Worm (Caenorhabditis elegans): ENCODE results near the gene repo-1.
A peak's percentile ranks its signal among the peaks of the same experiment; 100 is the strongest.

Gene repo-1

ce11 chrIV:12121076-12121475, 36.8 kb downstream of the repo-1 start, which contains the start of the genes ddb-1 and M18.6 (continued):
- TF ChIP-seq F23B12.7 (tag; optimal IDR thresholded peaks at IDR 0.05; ENCODE audit: insufficient read depth) (no peak), aptf-3 (GFP tag; IDR thresholded peaks at IDR 0.05) (no peak), Y53F4B.3 (GFP tag; IDR thresholded peaks at IDR 0.05) (no peak), snpc-1.3 (tag; optimal IDR thresholded peaks at IDR 0.05; ENCODE audit: insufficient read depth) (no peak), him-1 (tag; optimal IDR thresholded peaks at IDR 0.05) (no peak), mxl-1 (tag; optimal IDR thresholded peaks at IDR 0.05) (no peak), ccch-3 (GFP tag; optimal IDR thresholded peaks at IDR 0.05) (no peak), chd-7 (tag; optimal IDR thresholded peaks at IDR 0.05) (no peak), hsf-1 (GFP tag; IDR thresholded peaks at IDR 0.05) (no peak), K11D2.4 (GFP tag; IDR thresholded peaks at IDR 0.05) (no peak), zim-3 (tag; optimal IDR thresholded peaks at IDR 0.05) (no peak), Y53G8AR.9 (GFP tag; conservative IDR thresholded peaks at IDR 0.05) (no peak), aptf-2 (GFP tag; conservative IDR thresholded peaks at IDR 0.05) (no peak), T07F8.4 (tag; optimal IDR thresholded peaks at IDR 0.05) (no peak), ztf-22 (GFP tag; optimal IDR thresholded peaks at IDR 0.05) (no peak), egrh-3 (GFP tag; IDR thresholded peaks at IDR 0.05) (no peak), bed-1 (GFP tag; IDR thresholded peaks at IDR 0.05) (no peak), die-1 (tag; optimal IDR thresholded peaks at IDR 0.05) (no peak), lin-35 (GFP tag; optimal IDR thresholded peaks at IDR 0.05) (peak in 1 of 3 experiments; percentile 28), attf-3 (GFP tag; conservative IDR thresholded peaks at IDR 0.05) (no peak), efl-1 (GFP tag; optimal IDR thresholded peaks at IDR 0.05) (peak; percentile 77), mes-4 (tag; optimal IDR thresholded peaks at IDR 0.05) (no peak), ztf-3 (GFP tag; optimal IDR thresholded peaks at IDR 0.05) (no peak), F57C9.4 (tag; optimal IDR thresholded peaks at IDR 0.05) (no peak), fkh-3 (tag; optimal IDR thresholded peaks at IDR 0.05) (no peak), attf-5 (GFP tag; optimal IDR thresholded peaks at IDR 0.05) (peak; percentile 43), D2030.7 (GFP tag; IDR thresholded peaks at IDR 0.05) (0 out of 2 replicates have a peak, but pooled peaks have one; percentile 34), dox-1 (GFP tag; IDR thresholded peaks at IDR 0.05) (no peak; the same call in 1 of the 2 replicates), ztf-6 (GFP tag; IDR thresholded peaks at IDR 0.05) (no peak), ztf-26 (tag; optimal IDR thresholded peaks at IDR 0.05) (no peak), cebp-1 (GFP tag; IDR thresholded peaks at IDR 0.05) (no peak), cebp-1 (tag; optimal IDR thresholded peaks at IDR 0.05) (no peak), B0035.1 (tag; optimal IDR thresholded peaks at IDR 0.05) (no peak), unc-62 (GFP tag; optimal IDR thresholded peaks at IDR 0.05) (no peak), pha-4 (tag; optimal IDR thresholded peaks at IDR 0.05) (no peak), tlf-1 (GFP tag; optimal IDR thresholded peaks at IDR 0.05) (no peak), lin-26 (GFP tag; IDR thresholded peaks at IDR 0.05) (no peak), snpc-1.1 (tag; optimal IDR thresholded peaks at IDR 0.05; ENCODE audit: insufficient read depth) (peak; percentile 5), lir-1 (GFP tag; conservative IDR thresholded peaks at IDR 0.05) (no peak), madf-8 (GFP tag; conservative IDR thresholded peaks at IDR 0.05) (peak; percentile 42; the same call in 1 of the 2 replicates), B0336.3 (GFP tag; IDR thresholded peaks at IDR 0.05) (no peak), hmg-20 (GFP tag; IDR thresholded peaks at IDR 0.05) (no peak), F22D6.2 (tag; optimal IDR thresholded peaks at IDR 0.05) (no peak), hrde-1 (tag; optimal IDR thresholded peaks at IDR 0.05; ENCODE audit: borderline replicate concordance) (no peak)
